Fruit fly (Drosophila melanogaster): ENCODE measurements around the gene dah.

The dah gene

dm6 chrX:15334999-15335398 is 6.9 kb downstream of the dah start:
- TF ChIP-seq tai (GFP tag; optimal IDR thresholded peaks at IDR 0.05) = no peak
- TF ChIP-seq woc (GFP tag; optimal IDR thresholded peaks at IDR 0.05) = no peak
- TF ChIP-seq lola (GFP tag; optimal IDR thresholded peaks at IDR 0.05) = no peak
- TF ChIP-seq Myc (optimal IDR thresholded peaks at IDR 0.05) = no peak
- TF ChIP-seq Abd-B (GFP tag; optimal IDR thresholded peaks at IDR 0.05) = no peak
- no peak for TF ChIP-seq fru (GFP tag; optimal IDR thresholded peaks at IDR 0.05)
- no peak for TF ChIP-seq Rel (GFP tag; optimal IDR thresholded peaks at IDR 0.05)
- TF ChIP-seq Rel (tag; optimal IDR thresholded peaks at IDR 0.05) = no peak
- no peak for TF ChIP-seq HLH106 (tag; optimal IDR thresholded peaks at IDR 0.05)
- no peak for TF ChIP-seq CG9705 (GFP tag; optimal IDR thresholded peaks at IDR 0.05)
- TF ChIP-seq Hr78 (GFP tag; optimal IDR thresholded peaks at IDR 0.05) = no peak
- TF ChIP-seq sage (GFP tag; optimal IDR thresholded peaks at IDR 0.05) = no peak
- no peak for TF ChIP-seq sv (GFP tag; optimal IDR thresholded peaks at IDR 0.05)
- no peak for TF ChIP-seq OdsH (GFP tag; optimal IDR thresholded peaks at IDR 0.05)
- no peak for TF ChIP-seq pan (optimal IDR thresholded peaks at IDR 0.05)
- no peak for TF ChIP-seq Dfd (GFP tag; optimal IDR thresholded peaks at IDR 0.05)
- no peak for TF ChIP-seq rgr (GFP tag; optimal IDR thresholded peaks at IDR 0.05)
- no peak for TF ChIP-seq h (GFP tag; optimal IDR thresholded peaks at IDR 0.05)
- no peak for TF ChIP-seq CrebA (GFP tag; optimal IDR thresholded peaks at IDR 0.05; ENCODE audit: borderline replicate concordance)
- TF ChIP-seq GATAd (GFP tag; optimal IDR thresholded peaks at IDR 0.05) = no peak

- TF ChIP-seq CrebA (GFP tag; optimal IDR thresholded peaks at IDR 0.05; ENCODE audit: borderline replicate concordance) (no peak), brk (GFP tag; optimal IDR thresholded peaks at IDR 0.05) (no peak), Sp1 (GFP tag; optimal IDR thresholded peaks at IDR 0.05) (peak; percentile 66), pan (optimal IDR thresholded peaks at IDR 0.05) (no peak), br (GFP tag; optimal IDR thresholded peaks at IDR 0.05) (peak; percentile 59), psq (GFP tag; optimal IDR thresholded peaks at IDR 0.05) (peak; percentile 39), sv (GFP tag; optimal IDR thresholded peaks at IDR 0.05) (no peak), dsf (GFP tag; optimal IDR thresholded peaks at IDR 0.05; ENCODE audit: borderline replicate concordance) (no peak), lola (GFP tag; optimal IDR thresholded peaks at IDR 0.05) (no peak), CG9705 (GFP tag; optimal IDR thresholded peaks at IDR 0.05) (no peak), HLH106 (tag; optimal IDR thresholded peaks at IDR 0.05) (peak; percentile 58), Jra (GFP tag; optimal IDR thresholded peaks at IDR 0.05) (no peak), woc (GFP tag; optimal IDR thresholded peaks at IDR 0.05) (peak; percentile 9), Rel (GFP tag; optimal IDR thresholded peaks at IDR 0.05) (no peak), Rel (tag; optimal IDR thresholded peaks at IDR 0.05) (peak; percentile 9), OdsH (GFP tag; optimal IDR thresholded peaks at IDR 0.05) (peak; percentile 60), jim (GFP tag; optimal IDR thresholded peaks at IDR 0.05) (no peak), foxo (GFP tag; optimal IDR thresholded peaks at IDR 0.05) (peak in 1 of 2 experiments; percentile 58), Hr83 (GFP tag; optimal IDR thresholded peaks at IDR 0.05; ENCODE audit: poor library complexity, severe bottlenecking) (no peak), sage (GFP tag; optimal IDR thresholded peaks at IDR 0.05) (no peak), dmrt93B (GFP tag; optimal IDR thresholded peaks at IDR 0.05) (no peak), Myc (optimal IDR thresholded peaks at IDR 0.05) (no peak), Hnf4 (GFP tag; optimal IDR thresholded peaks at IDR 0.05) (no peak), ey (GFP tag; optimal IDR thresholded peaks at IDR 0.05) (peak; percentile 56), usp (GFP tag; optimal IDR thresholded peaks at IDR 0.05) (no peak), fru (GFP tag; optimal IDR thresholded peaks at IDR 0.05) (peak; percentile 56), Hr78 (GFP tag; optimal IDR thresholded peaks at IDR 0.05) (no peak), Abd-B (GFP tag; optimal IDR thresholded peaks at IDR 0.05) (no peak), Vsx2 (GFP tag; optimal IDR thresholded peaks at IDR 0.05; ENCODE audit: partially characterized antibody) (no peak), dl (GFP tag; optimal IDR thresholded peaks at IDR 0.05; ENCODE audit: insufficient read depth in 1 of 2, partially characterized antibody in 2 of 2) (no peak), N (GFP tag; optimal IDR thresholded peaks at IDR 0.05) (no peak), Mio (GFP tag; optimal IDR thresholded peaks at IDR 0.05) (no peak), GATAd (GFP tag; optimal IDR thresholded peaks at IDR 0.05) (no peak), tai (GFP tag; optimal IDR thresholded peaks at IDR 0.05) (no peak), Dfd (GFP tag; optimal IDR thresholded peaks at IDR 0.05) (no peak), h (GFP tag; optimal IDR thresholded peaks at IDR 0.05) (peak; percentile 69), Dif (GFP tag; optimal IDR thresholded peaks at IDR 0.05; ENCODE audit: partially characterized antibody) (no peak), rgr (GFP tag; optimal IDR thresholded peaks at IDR 0.05) (peak; percentile 39), CG32264 (GFP tag; optimal IDR thresholded peaks at IDR 0.05) (no peak)
These were observed 7.8 kb downstream of the dah start for dm6 chrX:15335845-15336453.
